Worm (Caenorhabditis elegans) whole organism, L4 larva: ENCODE results near the gene brap-2.

Experiments used
- F26F4.8 ChIP-seq: fragments of 200-800 bp; sonication (Bioruptor generic); conservative IDR thresholded peaks from 2 replicates; pipeline ENCODE4 v1.3.6; 2022; ENCODE audit warnings: missing genetic modification characterization, missing compliant biosample characterization
- F37D6.2 ChIP-seq: sonication (generic microtip); optimal IDR thresholded peaks from 2 replicates; lab custom pipeline; 2016; ENCODE audit warnings: mild to moderate bottlenecking, missing genetic modification characterization, missing compliant biosample characterization
- F44E2.7 ChIP-seq: fragments of 200-800 bp; sonication (Bioruptor generic); IDR thresholded peaks from 2 replicates; pipeline ENCODE4 v2.1.2; 2022; ENCODE audit warnings: missing genetic modification characterization, missing compliant biosample characterization
- R02D3.7 ChIP-seq: fragments of 150-350 bp; sonication (generic microtip); optimal IDR thresholded peaks from 3 replicates; lab custom pipeline; 2014; ENCODE audit warnings: missing biosample characterization, missing genetic modification characterization
- T20F7.1 ChIP-seq: fragments of 200-800 bp; sonication (Bioruptor generic); optimal IDR thresholded peaks from 2 replicates; lab custom pipeline; 2018; ENCODE audit warnings: mild to moderate bottlenecking, missing genetic modification characterization, missing compliant biosample characterization
- T26A8.4 ChIP-seq: fragments of 200-800 bp; sonication (Bioruptor generic); IDR thresholded peaks from 2 replicates; pipeline ENCODE4 v1.3.6; 2022; ENCODE audit warnings: missing genetic modification characterization, missing compliant biosample characterization
- Y105C5A.15 ChIP-seq: fragments of 200-800 bp; sonication (Bioruptor generic); IDR thresholded peaks from 2 replicates; pipeline ENCODE4 v1.3.6; 2022; ENCODE audit warnings: missing genetic modification characterization, missing compliant biosample characterization
- Y5F2A.4 ChIP-seq: fragments of 200-800 bp; sonication (Bioruptor generic); optimal IDR thresholded peaks from 2 replicates; lab custom pipeline; 2018; ENCODE audit warnings: mild to moderate bottlenecking, missing genetic modification characterization, missing compliant biosample characterization
- Y75B8A.6 ChIP-seq: fragments of 200-800 bp; sonication (Bioruptor generic); IDR thresholded peaks from 2 replicates; pipeline ENCODE4 v1.3.6; 2022; ENCODE audit warnings: missing genetic modification reagents, missing genetic modification characterization, missing compliant biosample characterization
- ZK337.2 ChIP-seq: fragments of 200-800 bp; sonication (Bioruptor generic); IDR thresholded peaks from 2 replicates; pipeline ENCODE4 v1.3.6; 2022; ENCODE audit warnings: missing genetic modification reagents, missing genetic modification characterization, missing compliant biosample characterization
- aly-2 ChIP-seq: sonication (generic microtip); optimal IDR thresholded peaks from 2 replicates; lab custom pipeline; 2018; ENCODE audit warnings: missing biosample characterization, missing genetic modification characterization
- arid-1 ChIP-seq: fragments of 200-800 bp; sonication (Bioruptor generic); conservative IDR thresholded peaks from 2 replicates; pipeline ENCODE4 v1.3.6; 2022; ENCODE audit warnings: missing genetic modification reagents, missing genetic modification characterization, missing compliant biosample characterization
- attf-4 ChIP-seq: sonication (generic microtip); optimal IDR thresholded peaks from 3 replicates; lab custom pipeline; 2017; ENCODE audit warnings: missing biosample characterization, missing genetic modification characterization
- ceh-20 ChIP-seq: fragments of 200-800 bp; sonication (Bioruptor generic); IDR thresholded peaks from 2 replicates; pipeline ENCODE4 v1.3.6; 2022; ENCODE audit warnings: missing genetic modification reagents, missing genetic modification characterization, missing compliant biosample characterization
- ceh-44 ChIP-seq: fragments of 200-800 bp; sonication (Bioruptor generic); IDR thresholded peaks from 2 replicates; pipeline ENCODE4 v1.3.6; 2022; ENCODE audit warnings: missing genetic modification reagents, missing genetic modification characterization, missing compliant biosample characterization
- ceh-62 ChIP-seq: sonication (generic microtip); optimal IDR thresholded peaks from 2 replicates; lab custom pipeline; 2017; ENCODE audit warnings: missing biosample characterization, missing genetic modification characterization
- ceh-82 ChIP-seq: sonication (generic microtip); optimal IDR thresholded peaks from 2 replicates; lab custom pipeline; 2017; ENCODE audit warnings: missing biosample characterization, missing genetic modification characterization
- cey-2 ChIP-seq: sonication (generic microtip); optimal IDR thresholded peaks from 3 replicates; lab custom pipeline; 2017; ENCODE audit warnings: missing genetic modification characterization, mild to moderate bottlenecking, missing compliant biosample characterization, antibody characterized with exemption, borderline replicate concordance; ENCODE audit not compliant: insufficient read depth
- ctbp-1 ChIP-seq: fragments of 200-800 bp; sonication (Bioruptor generic); IDR thresholded peaks from 2 replicates; pipeline ENCODE4 v1.3.6; 2022; ENCODE audit warnings: missing genetic modification reagents, missing genetic modification characterization, missing compliant biosample characterization
- daf-12 ChIP-seq: fragments of 150-350 bp; optimal IDR thresholded peaks from 2 replicates; lab custom pipeline; 2014; ENCODE audit warnings: missing biosample characterization, missing genetic modification reagents, missing genetic modification characterization
- dmd-6 ChIP-seq: fragments of 200-800 bp; sonication (Bioruptor generic); IDR thresholded peaks from 2 replicates; pipeline ENCODE4 v1.3.6; 2022; ENCODE audit warnings: missing genetic modification reagents, missing genetic modification characterization, missing compliant biosample characterization
- dmd-8 ChIP-seq: fragments of 200-800 bp; sonication (Bioruptor generic); IDR thresholded peaks from 2 replicates; pipeline ENCODE4 v1.3.6; 2022; ENCODE audit warnings: missing genetic modification characterization, missing compliant biosample characterization
- dmd-9 ChIP-seq: fragments of 200-800 bp; sonication (Bioruptor generic); IDR thresholded peaks from 2 replicates; pipeline ENCODE4 v1.3.6; 2022; ENCODE audit warnings: missing genetic modification reagents, missing genetic modification characterization, missing compliant biosample characterization
- dpl-1 ChIP-seq: fragments of 150-350 bp; optimal IDR thresholded peaks from 2 replicates; lab custom pipeline; 2014; ENCODE audit warnings: missing biosample characterization, missing genetic modification reagents, missing genetic modification characterization
- duxl-1 ChIP-seq: sonication (generic microtip); optimal IDR thresholded peaks from 2 replicates; lab custom pipeline; 2016; ENCODE audit warnings: mild to moderate bottlenecking, missing genetic modification characterization, moderate library complexity, missing compliant biosample characterization; ENCODE audit not compliant: poor library complexity
- dve-1 ChIP-seq: sonication (generic microtip); optimal IDR thresholded peaks from 2 replicates; lab custom pipeline; 2017; ENCODE audit warnings: antibody characterized with exemption, mild to moderate bottlenecking, missing genetic modification characterization, missing compliant biosample characterization; ENCODE audit not compliant: insufficient read depth
- egl-27 ChIP-seq: sonication (generic microtip); optimal IDR thresholded peaks from 3 replicates; lab custom pipeline; 2017; ENCODE audit warnings: missing biosample characterization, missing genetic modification reagents, missing genetic modification characterization
- fkh-10 ChIP-seq: fragments of 150-350 bp; optimal IDR thresholded peaks from 2 replicates; lab custom pipeline; 2014; ENCODE audit warnings: missing biosample characterization, missing genetic modification reagents, missing genetic modification characterization
- fos-1 ChIP-seq: fragments of 150-350 bp; optimal IDR thresholded peaks from 2 replicates; lab custom pipeline; 2014; ENCODE audit warnings: missing biosample characterization, missing genetic modification characterization
- hif-1 ChIP-seq, 2 experiments: sonication (generic microtip); optimal IDR thresholded peaks; 2 replicates each; lab custom pipeline; 2016 to 2017; ENCODE audit warnings: missing compliant biosample characterization in 2 of 2, missing genetic modification characterization in 2 of 2, missing genetic modification reagents in 2 of 2, missing genotype in 2 of 2, mild to moderate bottlenecking in 1 of 2
- hmg-1.1 ChIP-seq: fragments of 200-800 bp; sonication (Bioruptor generic); IDR thresholded peaks from 2 replicates; pipeline ENCODE4 v1.3.6; 2022; ENCODE audit warnings: missing genetic modification reagents, missing genetic modification characterization, missing compliant biosample characterization
- lim-7 ChIP-seq: fragments of 200-800 bp; sonication (Bioruptor generic); IDR thresholded peaks from 2 replicates; pipeline ENCODE4 v1.3.6; 2022; ENCODE audit warnings: missing genetic modification characterization, missing compliant biosample characterization
- lin-13 ChIP-seq: fragments of 150-350 bp; optimal IDR thresholded peaks from 2 replicates; lab custom pipeline; 2014; ENCODE audit warnings: missing biosample characterization, missing genetic modification reagents, missing genetic modification characterization
- lin-15B ChIP-seq: fragments of 150-350 bp; sonication (generic microtip); optimal IDR thresholded peaks from 3 replicates; lab custom pipeline; 2014; ENCODE audit warnings: missing biosample characterization, missing genetic modification characterization
- lir-3 ChIP-seq: sonication (generic microtip); optimal IDR thresholded peaks from 2 replicates; lab custom pipeline; 2016; ENCODE audit warnings: mild to moderate bottlenecking, missing genetic modification characterization, missing compliant biosample characterization
- madf-5 ChIP-seq, 2 experiments: fragments of 200-800 bp; sonication (Bioruptor generic); IDR thresholded peaks; 2 replicates each; pipeline ENCODE4 v1.3.6; 2022; ENCODE audit warnings: missing compliant biosample characterization in 2 of 2, missing genetic modification characterization in 2 of 2
- madf-9 ChIP-seq: fragments of 200-800 bp; sonication (Bioruptor generic); conservative IDR thresholded peaks from 2 replicates; pipeline ENCODE4 v1.3.6; 2022; ENCODE audit warnings: missing genetic modification reagents, missing genetic modification characterization, missing compliant biosample characterization
- mep-1 ChIP-seq: fragments of 150-350 bp; sonication (generic microtip); optimal IDR thresholded peaks from 3 replicates; lab custom pipeline; 2014; ENCODE audit warnings: missing biosample characterization, missing genetic modification characterization
- mxl-2 ChIP-seq: fragments of 200-800 bp; sonication (Bioruptor generic); conservative IDR thresholded peaks from 2 replicates; pipeline ENCODE4 v1.3.6; 2022; ENCODE audit warnings: missing genetic modification reagents, missing genetic modification characterization, missing compliant biosample characterization
- nhr-11 ChIP-seq: fragments of 150-350 bp; optimal IDR thresholded peaks from 2 replicates; lab custom pipeline; 2014; ENCODE audit warnings: missing biosample characterization, missing genetic modification characterization
- nhr-237 ChIP-seq: sonication (generic microtip); optimal IDR thresholded peaks from 2 replicates; lab custom pipeline; 2017; ENCODE audit warnings: missing biosample characterization, missing genetic modification characterization
- nhr-28 ChIP-seq: fragments of 150-350 bp; optimal IDR thresholded peaks from 2 replicates; lab custom pipeline; 2014; ENCODE audit warnings: missing biosample characterization, missing genetic modification characterization
- nhr-42 ChIP-seq: fragments of 200-800 bp; sonication (Bioruptor generic); IDR thresholded peaks from 2 replicates; pipeline ENCODE4 v1.3.6; 2022; ENCODE audit warnings: missing genetic modification characterization, missing compliant biosample characterization
- php-3 ChIP-seq: fragments of 200-800 bp; sonication (Bioruptor generic); IDR thresholded peaks from 2 replicates; pipeline ENCODE4 v1.3.6; 2022; ENCODE audit warnings: missing genetic modification reagents, missing genetic modification characterization, missing compliant biosample characterization
- pqm-1 ChIP-seq: sonication (generic microtip); optimal IDR thresholded peaks from 2 replicates; lab custom pipeline; 2017; ENCODE audit warnings: missing biosample characterization, missing genetic modification characterization
- saeg-2 ChIP-seq: fragments of 200-800 bp; sonication (Bioruptor generic); IDR thresholded peaks from 2 replicates; pipeline ENCODE4 v1.3.6; 2022; ENCODE audit warnings: missing genetic modification reagents, missing genetic modification characterization, missing compliant biosample characterization
- snpc-4 ChIP-seq: fragments of 150-350 bp; optimal IDR thresholded peaks from 2 replicates; lab custom pipeline; 2014; ENCODE audit warnings: missing biosample characterization, missing genetic modification characterization
- vab-7 ChIP-seq: fragments of 200-800 bp; sonication (Bioruptor generic); IDR thresholded peaks from 2 replicates; pipeline ENCODE4 v1.3.6; 2022; ENCODE audit warnings: missing genetic modification reagents, missing genetic modification characterization, missing compliant biosample characterization
- zag-1 ChIP-seq: fragments of 150-350 bp; optimal IDR thresholded peaks from 2 replicates; lab custom pipeline; 2014; ENCODE audit warnings: missing biosample characterization, missing genetic modification characterization
- zip-2 ChIP-seq: fragments of 150-350 bp; optimal IDR thresholded peaks from 2 replicates; lab custom pipeline; 2014; ENCODE audit warnings: missing biosample characterization, missing genetic modification characterization
- ztf-11 ChIP-seq: fragments of 150-350 bp; optimal IDR thresholded peaks from 2 replicates; lab custom pipeline; 2014; ENCODE audit warnings: missing biosample characterization, missing genetic modification characterization

Gene brap-2

DNA sequence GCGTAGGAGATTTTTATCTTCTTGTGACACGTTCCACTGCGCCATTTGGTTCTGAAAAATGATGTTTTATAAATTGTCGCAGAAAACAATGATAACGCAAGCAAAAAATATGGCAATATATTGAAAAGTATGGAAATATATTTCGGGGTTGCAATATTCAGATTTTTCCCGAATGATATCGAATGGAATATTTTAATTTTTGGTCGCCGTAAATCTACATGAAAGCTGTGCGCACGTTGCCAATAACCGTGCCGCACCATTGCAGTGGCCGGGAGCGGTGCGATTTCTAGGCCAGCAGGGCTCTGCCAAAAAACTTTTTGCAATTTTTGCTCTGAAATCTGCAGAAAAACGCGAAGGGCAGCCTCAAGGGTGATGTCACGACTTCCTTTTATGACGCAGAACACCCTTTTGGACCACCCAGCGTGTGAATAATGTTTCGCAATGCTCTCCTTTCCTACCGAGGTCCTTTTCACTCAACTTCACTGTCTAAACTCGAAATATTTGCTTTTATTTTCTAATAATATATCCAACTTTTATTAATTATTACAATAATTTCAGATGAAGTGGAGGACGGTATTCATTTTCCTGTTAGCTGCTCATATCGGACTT is 34.7 kb downstream of the brap-2 start, which contains the start of the genes F09E5.11 and bmy-1:
TSS of gene F09E5.11 (minus strand) at position 51 of the 609 bp plus-strand sequence.
TSS of gene bmy-1 (plus strand) at position 559 of the 609 bp plus-strand sequence.
- peak; percentile 61; the same call in 1 of the 2 replicates for TF ChIP-seq arid-1 (GFP tag; lab: Robert Waterston, UW)
- peak; percentile 84 for TF ChIP-seq dve-1
- no peak for TF ChIP-seq Y105C5A.15
- TF ChIP-seq F37D6.2 (tag; lab: Kevin White, UChicago), result peak; percentile 58
- peak; percentile 53 for TF ChIP-seq nhr-28 (tag; lab: Kevin White, UChicago)
- TF ChIP-seq ceh-62 (tag; lab: Kevin White, UChicago), result no peak
- no peak for TF ChIP-seq zag-1 (tag; lab: Kevin White, UChicago)
- peak; percentile 79 for TF ChIP-seq lin-13 (GFP tag; lab: Kevin White, UChicago)
- no peak for TF ChIP-seq madf-5 (GFP tag; IDR thresholded peaks at IDR 0.05; lab: Robert Waterston, UW)
- peak; percentile 93 for TF ChIP-seq ZK337.2 (GFP tag; lab: Robert Waterston, UW)
- TF ChIP-seq ceh-82, result no peak
- TF ChIP-seq zip-2 (tag; lab: Kevin White, UChicago), result no peak
- peak; percentile 78 for TF ChIP-seq ceh-20 (GFP tag; lab: Robert Waterston, UW)
- peak; percentile 82 for TF ChIP-seq vab-7 (GFP tag; lab: Robert Waterston, UW)
- 0 out of 2 replicates have a peak, but pooled peaks have one; percentile 54 for TF ChIP-seq ctbp-1
- no peak for TF ChIP-seq snpc-4 (tag; lab: Kevin White, UChicago)
- peak; percentile 72 for TF ChIP-seq duxl-1 (tag; lab: Kevin White, UChicago)
- no peak for TF ChIP-seq daf-12 (tag; lab: Kevin White, UChicago)
- TF ChIP-seq saeg-2 (GFP tag; lab: Robert Waterston, UW), result peak; percentile 60; the same call in 1 of the 2 replicates
- TF ChIP-seq T26A8.4, result peak; percentile 80
- TF ChIP-seq ceh-44 (GFP tag; lab: Robert Waterston, UW), result peak; percentile 84
- TF ChIP-seq egl-27 (tag; lab: Kevin White, UChicago), result no peak
- TF ChIP-seq attf-4 (tag; lab: Kevin White, UChicago), result no peak
- no peak for TF ChIP-seq fos-1 (tag; lab: Kevin White, UChicago)
- peak; percentile 93 for TF ChIP-seq R02D3.7 (tag; lab: Kevin White, UChicago)
- TF ChIP-seq fkh-10, result peak; percentile 61
- TF ChIP-seq nhr-11 (tag; lab: Kevin White, UChicago), result peak; percentile 47
- no peak for TF ChIP-seq Y5F2A.4
- TF ChIP-seq pqm-1 (tag; lab: Kevin White, UChicago), result no peak
- TF ChIP-seq F44E2.7, result no peak
- TF ChIP-seq lir-3 (tag; lab: Kevin White, UChicago), result no peak
- TF ChIP-seq dpl-1 (GFP tag; lab: Kevin White, UChicago), result peak; percentile 79
- peak; percentile 83 for TF ChIP-seq lin-15B (tag; lab: Kevin White, UChicago)
- peak; percentile 77 for TF ChIP-seq dmd-6 (GFP tag; lab: Robert Waterston, UW)
- TF ChIP-seq nhr-237 (tag; lab: Kevin White, UChicago), result no peak
- TF ChIP-seq mxl-2 (GFP tag; lab: Robert Waterston, UW), result no peak
- peak; percentile 72 for TF ChIP-seq hmg-1.1 (GFP tag; lab: Robert Waterston, UW)
- TF ChIP-seq ztf-11, result no peak
- TF ChIP-seq madf-9, result peak; percentile 67
- TF ChIP-seq T20F7.1 (GFP tag; lab: Kevin White, UChicago), result peak; percentile 44
- peak; percentile 81 for TF ChIP-seq mep-1 (tag; lab: Kevin White, UChicago)
- no peak for TF ChIP-seq Y75B8A.6 (GFP tag; lab: Robert Waterston, UW)
- no peak for TF ChIP-seq F26F4.8 (GFP tag; lab: Robert Waterston, UW)
- TF ChIP-seq dmd-8 (GFP tag; lab: Robert Waterston, UW), result no peak
- TF ChIP-seq aly-2 (tag; lab: Kevin White, UChicago), result no peak
- TF ChIP-seq php-3, result 0 out of 2 replicates have a peak, but pooled peaks have one; percentile 15
- no peak for TF ChIP-seq cey-2
- TF ChIP-seq nhr-42 (GFP tag; lab: Robert Waterston, UW), result no peak
- peak; percentile 23; the same call in 1 of the 2 replicates for TF ChIP-seq lim-7 (GFP tag; lab: Robert Waterston, UW)
- TF ChIP-seq dmd-9 (GFP tag; lab: Robert Waterston, UW), result peak; percentile 83
- TF ChIP-seq hif-1 (tag; optimal IDR thresholded peaks at IDR 0.05; lab: Kevin White, UChicago), result peak in 1 of 2 experiments; percentile 94
